Fruit fly (Drosophila melanogaster) whole organism, embryonic: ENCODE data around the gene CG14340.

ENCODE experiments used
- CG10267 ChIP-seq: fragments of 200-800 bp; sonication (Bioruptor generic); optimal IDR thresholded peaks from 2 replicates; lab custom pipeline; 2018; ENCODE audit warnings: missing biosample characterization, mild to moderate bottlenecking, missing genetic modification characterization, moderate library complexity
- CG11695 ChIP-seq: fragments of 200-800 bp; sonication (Bioruptor generic); IDR thresholded peaks from 3 replicates; pipeline ENCODE4 v1.3.6; 2022; ENCODE audit warnings: missing biosample characterization, missing genetic modification characterization
- CG1792 ChIP-seq: fragments of 200-800 bp; sonication (Bioruptor generic); optimal IDR thresholded peaks from 2 replicates; lab custom pipeline; 2016; ENCODE audit warnings: missing biosample characterization, missing genetic modification characterization
- Deaf1 ChIP-seq: fragments of 200-800 bp; optimal IDR thresholded peaks from 3 replicates; lab custom pipeline; 2019; ENCODE audit warnings: missing biosample characterization, mild to moderate bottlenecking, missing genetic modification characterization, moderate library complexity
- H2.0 ChIP-seq: fragments of 200-800 bp; sonication (Bioruptor generic); IDR thresholded peaks from 2 replicates; pipeline ENCODE4 v1.3.6; 2022; ENCODE audit warnings: missing biosample characterization, missing genetic modification characterization
- Ravus ChIP-seq: fragments of 200-800 bp; sonication (Bioruptor generic); IDR thresholded peaks from 2 replicates; pipeline ENCODE4 v1.3.6; 2022; ENCODE audit warnings: missing biosample characterization, missing genetic modification characterization
- Six4 ChIP-seq: fragments of 200-800 bp; sonication (Bioruptor generic); optimal IDR thresholded peaks from 2 replicates; lab custom pipeline; 2016; ENCODE audit warnings: missing biosample characterization, missing genetic modification characterization
- exex ChIP-seq: fragments of 200-800 bp; sonication (Bioruptor generic); optimal IDR thresholded peaks from 4 replicates; lab custom pipeline; 2018; ENCODE audit warnings: missing biosample characterization, mild to moderate bottlenecking, missing genetic modification characterization, moderate library complexity
- hth ChIP-seq: fragments of >200 bp; optimal IDR thresholded peaks from 2 replicates; lab custom pipeline; 2017; ENCODE audit warnings: inconsistent platforms
- kay ChIP-seq: fragments of 200-800 bp; sonication (Bioruptor generic); optimal IDR thresholded peaks from 2 replicates; lab custom pipeline; 2016; ENCODE audit warnings: missing biosample characterization, missing genetic modification characterization
- lov ChIP-seq, 2 experiments: fragments of 200-800 bp in 1 of 2; fragments of >200 bp in 1 of 2; sonication (Bioruptor generic) in 1 of 2; IDR thresholded peaks in 1 of 2; optimal IDR thresholded peaks in 1 of 2; 2 replicates in 1 of 2; 3 replicates in 1 of 2; pipeline versions ENCODE4 v1.3.6 to Lab custom; 2017 to 2022; ENCODE audit warnings: missing biosample characterization in 1 of 2, missing genetic modification characterization in 1 of 2
- phol ChIP-seq: fragments of 200-800 bp; sonication (Bioruptor generic); optimal IDR thresholded peaks from 3 replicates; lab custom pipeline; 2018; ENCODE audit warnings: missing biosample characterization, mild to moderate bottlenecking, missing genetic modification characterization, moderate library complexity
- ro ChIP-seq: fragments of 200-800 bp; sonication (Bioruptor generic); IDR thresholded peaks from 2 replicates; pipeline ENCODE4 v1.3.6; 2022; ENCODE audit warnings: missing biosample characterization, missing genetic modification characterization

DNA sequence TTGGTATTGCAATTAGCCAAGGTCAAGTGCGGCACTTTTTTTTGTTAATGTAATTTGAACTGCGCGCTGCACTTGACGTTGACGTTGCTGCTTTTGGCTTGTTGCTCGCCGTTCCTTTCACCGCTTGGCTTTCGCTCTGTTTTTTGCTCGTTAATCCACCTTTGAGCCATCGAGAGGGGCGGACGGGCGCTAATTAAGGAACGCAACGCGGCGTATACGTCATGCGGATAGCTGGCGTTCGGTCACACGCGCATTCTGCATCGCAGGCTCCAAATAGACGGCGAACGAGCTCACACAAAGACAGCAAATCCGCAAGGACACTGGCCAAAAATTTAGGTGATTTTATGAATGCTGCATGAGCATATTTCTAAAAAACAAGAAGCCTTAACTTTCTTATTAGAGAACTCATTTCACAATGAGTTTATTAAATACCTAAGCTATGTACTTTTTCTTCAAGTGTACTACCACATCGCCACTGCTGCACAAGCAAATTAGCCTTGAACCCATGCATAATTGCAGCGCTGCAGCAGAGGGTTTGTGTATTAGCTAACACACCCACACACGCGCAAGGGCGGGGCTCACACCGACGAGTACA, 26.3 kb upstream of the CG14340 start:
- no peak for TF ChIP-seq CG10267
- TF ChIP-seq kay (GFP tag; lab: Kevin White, UChicago), result no peak
- TF ChIP-seq ro, result no peak
- no peak for TF ChIP-seq exex (tag; lab: Kevin White, UChicago)
- TF ChIP-seq phol, result no peak
- TF ChIP-seq lov (optimal IDR thresholded peaks at IDR 0.05; lab: Kevin White, UChicago), result no peak
- TF ChIP-seq lov (GFP tag; IDR thresholded peaks at IDR 0.05; lab: Robert Waterston, UW), result no peak
- no peak for TF ChIP-seq CG1792 (GFP tag; lab: Kevin White, UChicago)
- TF ChIP-seq Deaf1 (tag; lab: Kevin White, UChicago), result no peak
- TF ChIP-seq hth (lab: Kevin White, UChicago), result no peak
- no peak for TF ChIP-seq Six4 (GFP tag; lab: Kevin White, UChicago)
- TF ChIP-seq Ravus (GFP tag; lab: Robert Waterston, UW), result no peak
- TF ChIP-seq CG11695, result no peak
- TF ChIP-seq H2.0 (GFP tag; lab: Robert Waterston, UW), result no peak
